Fruit fly (Drosophila melanogaster) whole organism, prepupa: ENCODE data around the gene Mtpalpha.

Source experiments
- Blimp-1 ChIP-seq: fragments of 200-800 bp; sonication (Bioruptor generic); optimal IDR thresholded peaks from 3 replicates; lab custom pipeline; 2017; ENCODE audit warnings: missing biosample characterization, missing genetic modification characterization, mild to moderate bottlenecking, moderate library complexity, missing genetic modification reagents
- CG3919 ChIP-seq: fragments of 200-800 bp; sonication (Bioruptor generic); optimal IDR thresholded peaks from 3 replicates; lab custom pipeline; 2016; ENCODE audit warnings: missing biosample characterization, missing genetic modification characterization
- CG6854 ChIP-seq: fragments of 200-800 bp; sonication (Bioruptor generic); optimal IDR thresholded peaks from 2 replicates; lab custom pipeline; 2017; ENCODE audit warnings: missing biosample characterization, mild to moderate bottlenecking, missing genetic modification characterization
- CG7368 ChIP-seq: fragments of 200-800 bp; sonication (Bioruptor generic); optimal IDR thresholded peaks from 3 replicates; lab custom pipeline; 2016; ENCODE audit warnings: missing biosample characterization, missing genetic modification characterization
- Eip78C ChIP-seq: fragments of 200-800 bp; sonication (Bioruptor generic); peaks from one replicate; lab custom pipeline; 2016; ENCODE audit warnings: missing biosample characterization, missing genetic modification characterization
- Hr39 ChIP-seq: fragments of 200-800 bp; sonication (Bioruptor generic); optimal IDR thresholded peaks from 2 replicates; lab custom pipeline; 2016; ENCODE audit warnings: missing biosample characterization, missing genetic modification characterization
- Sox102F ChIP-seq: fragments of 200-800 bp; sonication (Bioruptor generic); optimal IDR thresholded peaks from 2 replicates; lab custom pipeline; 2016; ENCODE audit warnings: missing biosample characterization, mild to moderate bottlenecking, missing genetic modification characterization
- achi ChIP-seq: fragments of 200-800 bp; sonication (Bioruptor generic); optimal IDR thresholded peaks from 3 replicates; lab custom pipeline; 2016; ENCODE audit warnings: missing biosample characterization, missing genetic modification characterization
- dac ChIP-seq: fragments of 200-800 bp; sonication (Bioruptor generic); optimal IDR thresholded peaks from 2 replicates; lab custom pipeline; 2017; ENCODE audit warnings: missing biosample characterization, mild to moderate bottlenecking, missing genetic modification characterization
- dsx ChIP-seq: fragments of 200-800 bp; optimal IDR thresholded peaks from 3 replicates; lab custom pipeline; 2019; ENCODE audit warnings: missing biosample characterization, mild to moderate bottlenecking, missing genetic modification characterization, moderate library complexity; ENCODE audit not compliant: poor library complexity, severe bottlenecking
- eg ChIP-seq: fragments of 200-800 bp; sonication (Bioruptor generic); IDR thresholded peaks from 3 replicates; pipeline ENCODE4 v1.3.6; 2022; ENCODE audit warnings: missing biosample characterization, missing genetic modification characterization
- fd59A ChIP-seq: fragments of 200-800 bp; sonication (Bioruptor generic); optimal IDR thresholded peaks from 2 replicates; lab custom pipeline; 2017; ENCODE audit warnings: missing biosample characterization, mild to moderate bottlenecking, missing genetic modification characterization, missing genetic modification reagents
- svp ChIP-seq: fragments of 200-800 bp; sonication (Bioruptor generic); peaks from one replicate; lab custom pipeline; 2016; ENCODE audit warnings: missing biosample characterization, missing genetic modification characterization

dm6 chr2L:9600772-9601171, 24.2 kb upstream of the Mtpalpha start, which contains the start of gene CG4382:
- TF ChIP-seq Hr39 (GFP tag; lab: Kevin White, UChicago) (no peak), achi (no peak), fd59A (no peak), dsx (GFP tag; lab: Kevin White, UChicago) (no peak), Blimp-1 (GFP tag; lab: Kevin White, UChicago) (no peak), dac (GFP tag; lab: Kevin White, UChicago) (no peak), svp (GFP tag; lab: Kevin White, UChicago) (no peak), CG7368 (GFP tag; lab: Kevin White, UChicago) (no peak), Sox102F (GFP tag; lab: Kevin White, UChicago) (no peak), Eip78C (GFP tag; lab: Kevin White, UChicago) (no peak), CG3919 (no peak), CG6854 (no peak), eg (GFP tag; lab: Robert Waterston, UW) (no peak)
